Fruit fly (Drosophila melanogaster) whole organism, embryonic: ENCODE data around the gene CG42395.

ENCODE experiments used
- ATbp ChIP-seq: fragments of 200-800 bp; sonication (Bioruptor generic); optimal IDR thresholded peaks from 2 replicates; lab custom pipeline; 2017; ENCODE audit warnings: missing biosample characterization, mild to moderate bottlenecking, missing genetic modification characterization, missing genetic modification reagents
- Bgb ChIP-seq: fragments of 200-800 bp; sonication (Bioruptor generic); IDR thresholded peaks from 2 replicates; pipeline ENCODE4 v1.3.6; 2022; ENCODE audit warnings: missing biosample characterization, missing genetic modification characterization; ENCODE audit not compliant: partially characterized antibody
- Blimp-1 ChIP-seq: fragments of 200-800 bp; sonication (Bioruptor generic); optimal IDR thresholded peaks from 3 replicates; lab custom pipeline; 2018; ENCODE audit warnings: missing biosample characterization, missing genetic modification characterization, mild to moderate bottlenecking, moderate library complexity, missing genetic modification reagents
- CG10654 ChIP-seq: fragments of 200-800 bp; sonication (Bioruptor generic); optimal IDR thresholded peaks from 2 replicates; lab custom pipeline; 2016; ENCODE audit warnings: missing biosample characterization, missing genetic modification characterization
- CG11093 ChIP-seq: fragments of 200-800 bp; sonication (Bioruptor generic); IDR thresholded peaks from 3 replicates; pipeline ENCODE4 v1.3.6; 2022; ENCODE audit warnings: missing biosample characterization, missing genetic modification characterization
- CG12155 ChIP-seq: fragments of 200-800 bp; sonication (Bioruptor generic); optimal IDR thresholded peaks from 3 replicates; lab custom pipeline; 2016; ENCODE audit warnings: missing biosample characterization, missing genetic modification characterization
- CG13624 ChIP-seq: fragments of 200-800 bp; sonication (Bioruptor generic); optimal IDR thresholded peaks from 2 replicates; lab custom pipeline; 2016; ENCODE audit warnings: missing biosample characterization, missing genetic modification characterization
- CG1647 ChIP-seq: fragments of 200-800 bp; sonication (Bioruptor generic); optimal IDR thresholded peaks from 3 replicates; lab custom pipeline; 2016; ENCODE audit warnings: missing biosample characterization, missing genetic modification characterization
- CG18599 ChIP-seq: fragments of 200-800 bp; sonication (Bioruptor generic); optimal IDR thresholded peaks from 3 replicates; lab custom pipeline; 2017; ENCODE audit warnings: missing biosample characterization, missing genetic modification characterization, mild to moderate bottlenecking, moderate library complexity, missing genetic modification reagents
- CG2129 ChIP-seq: fragments of 200-800 bp; sonication (Bioruptor generic); IDR thresholded peaks from 2 replicates; pipeline ENCODE4 v1.3.6; 2022; ENCODE audit warnings: missing biosample characterization, missing genetic modification characterization; ENCODE audit not compliant: partially characterized antibody
- CG2202 ChIP-seq: fragments of 200-800 bp; sonication (Bioruptor generic); optimal IDR thresholded peaks from 2 replicates; lab custom pipeline; 2018; ENCODE audit warnings: missing biosample characterization, mild to moderate bottlenecking, missing genetic modification characterization
- CG31224 ChIP-seq: fragments of 200-800 bp; sonication (Bioruptor generic); IDR thresholded peaks from 2 replicates; pipeline ENCODE4 v1.3.6; 2022; ENCODE audit warnings: missing biosample characterization, missing genetic modification characterization
- CG4328 ChIP-seq: fragments of 200-800 bp; sonication (Bioruptor generic); optimal IDR thresholded peaks from 3 replicates; lab custom pipeline; 2017; ENCODE audit warnings: missing biosample characterization, missing genetic modification reagents, missing genetic modification characterization
- CG4730 ChIP-seq: fragments of 200-800 bp; sonication (Bioruptor generic); IDR thresholded peaks from 2 replicates; pipeline ENCODE4 v1.3.6; 2022; ENCODE audit warnings: missing biosample characterization, missing genetic modification characterization
- CG7963 ChIP-seq: fragments of 200-800 bp; sonication (Bioruptor generic); IDR thresholded peaks from 3 replicates; pipeline ENCODE4 v1.3.6; 2022; ENCODE audit warnings: missing biosample characterization, missing genetic modification characterization; ENCODE audit not compliant: partially characterized antibody
- CG8281 ChIP-seq: fragments of 200-800 bp; sonication (Bioruptor generic); optimal IDR thresholded peaks from 2 replicates; lab custom pipeline; 2018; ENCODE audit warnings: missing biosample characterization, mild to moderate bottlenecking, missing genetic modification characterization, moderate library complexity
- D19B ChIP-seq: fragments of 200-800 bp; sonication (Bioruptor generic); optimal IDR thresholded peaks from 2 replicates; lab custom pipeline; 2017; ENCODE audit warnings: missing biosample characterization, mild to moderate bottlenecking, missing genetic modification characterization
- Ets65A ChIP-seq: fragments of 200-800 bp; sonication (Bioruptor generic); peaks from one replicate; lab custom pipeline; 2016; ENCODE audit warnings: missing biosample characterization, missing genetic modification characterization
- HLH4C ChIP-seq: fragments of 200-800 bp; sonication (Bioruptor generic); IDR thresholded peaks from 3 replicates; pipeline ENCODE4 v1.3.6; 2022; ENCODE audit warnings: missing biosample characterization, missing genetic modification characterization; ENCODE audit not compliant: partially characterized antibody
- Hmr ChIP-seq: fragments of 200-800 bp; sonication (Bioruptor generic); optimal IDR thresholded peaks from 3 replicates; lab custom pipeline; 2017; ENCODE audit warnings: mild to moderate bottlenecking, missing biosample characterization, missing genetic modification reagents, missing genetic modification characterization
- MTF-1 ChIP-seq: fragments of 200-800 bp; sonication (Bioruptor generic); optimal IDR thresholded peaks from 2 replicates; lab custom pipeline; 2018; ENCODE audit warnings: missing biosample characterization, mild to moderate bottlenecking, missing genetic modification characterization, borderline replicate concordance
- Optix ChIP-seq: fragments of 200-800 bp; sonication (Bioruptor generic); IDR thresholded peaks from 3 replicates; pipeline ENCODE4 v1.3.6; 2022; ENCODE audit warnings: missing biosample characterization, missing genetic modification characterization
- Scr ChIP-seq: fragments of 200-800 bp; sonication (Bioruptor generic); IDR thresholded peaks from 2 replicates; pipeline ENCODE4 v1.3.6; 2022; ENCODE audit warnings: missing biosample characterization, missing genetic modification characterization; ENCODE audit not compliant: partially characterized antibody
- Ssrp ChIP-seq: fragments of 200-800 bp; sonication (Bioruptor generic); optimal IDR thresholded peaks from 2 replicates; lab custom pipeline; 2018; ENCODE audit warnings: missing biosample characterization, mild to moderate bottlenecking, missing genetic modification characterization, moderate library complexity
- Stat92E ChIP-seq, 3 experiments: fragments of >200 bp in 2 of 3; fragments of 200-800 bp in 1 of 3; sonication (Bioruptor generic) in 1 of 3; optimal IDR thresholded peaks; 2 replicates each; lab custom pipeline; 2017 to 2019; ENCODE audit warnings: missing biosample characterization in 3 of 3, missing genetic modification characterization in 3 of 3, mild to moderate bottlenecking in 1 of 3, moderate library complexity in 1 of 3
- Tbp ChIP-seq: fragments of >200 bp; optimal IDR thresholded peaks from 2 replicates; lab custom pipeline; 2018; ENCODE audit warnings: missing biosample characterization, missing genetic modification characterization
- Trl ChIP-seq, 3 experiments: fragments of >200 bp in 2 of 3; fragments of 200-800 bp in 1 of 3; sonication (Bioruptor generic) in 1 of 3; optimal IDR thresholded peaks; 2 replicates in 1 of 3; 3 replicates in 2 of 3; lab custom pipeline; 2016 to 2017; ENCODE audit warnings: missing biosample characterization in 1 of 3, missing genetic modification characterization in 1 of 3
- Xbp1 ChIP-seq: fragments of 200-800 bp; sonication (Bioruptor generic); optimal IDR thresholded peaks from 3 replicates; lab custom pipeline; 2016; ENCODE audit warnings: missing biosample characterization, mild to moderate bottlenecking, missing genetic modification characterization
- ac ChIP-seq: fragments of 200-800 bp; sonication (Bioruptor generic); optimal IDR thresholded peaks from 3 replicates; lab custom pipeline; 2017; ENCODE audit warnings: missing biosample characterization, mild to moderate bottlenecking, missing genetic modification characterization
- al ChIP-seq: fragments of 200-800 bp; sonication (Bioruptor generic); IDR thresholded peaks from 2 replicates; pipeline ENCODE4 v1.3.6; 2022; ENCODE audit warnings: missing biosample characterization, missing genetic modification characterization
- ash1 ChIP-seq: fragments of 200-800 bp; sonication (Bioruptor generic); optimal IDR thresholded peaks from 2 replicates; lab custom pipeline; 2018; ENCODE audit warnings: missing biosample characterization, mild to moderate bottlenecking, missing genetic modification characterization
- croc ChIP-seq: fragments of 200-800 bp; sonication (Bioruptor generic); conservative IDR thresholded peaks from 3 replicates; pipeline ENCODE4 v1.3.6; 2022; ENCODE audit warnings: missing biosample characterization, missing genetic modification characterization
- crp ChIP-seq, 2 experiments: fragments of 200-800 bp; sonication (Bioruptor generic); optimal IDR thresholded peaks; 2 replicates in 1 of 2; 3 replicates in 1 of 2; lab custom pipeline; 2017; ENCODE audit warnings: missing biosample characterization in 2 of 2, missing genetic modification characterization in 2 of 2, mild to moderate bottlenecking in 1 of 2, moderate library complexity in 1 of 2
- en ChIP-seq: fragments of 200-800 bp; sonication (Bioruptor generic); optimal IDR thresholded peaks from 2 replicates; lab custom pipeline; 2016; ENCODE audit warnings: missing biosample characterization, missing genetic modification characterization
- fd64A ChIP-seq: fragments of 200-800 bp; sonication (Bioruptor generic); optimal IDR thresholded peaks from 3 replicates; lab custom pipeline; 2018; ENCODE audit warnings: missing biosample characterization, mild to moderate bottlenecking, missing genetic modification characterization
- fu2 ChIP-seq: fragments of 200-800 bp; sonication (Bioruptor generic); optimal IDR thresholded peaks from 2 replicates; lab custom pipeline; 2016; ENCODE audit warnings: missing biosample characterization, missing genetic modification characterization
- hbn ChIP-seq: fragments of 200-800 bp; sonication (Bioruptor generic); IDR thresholded peaks from 2 replicates; pipeline ENCODE4 v1.3.6; 2022; ENCODE audit warnings: missing biosample characterization, missing genetic modification characterization; ENCODE audit not compliant: partially characterized antibody
- her ChIP-seq: fragments of 200-800 bp; sonication (Bioruptor generic); optimal IDR thresholded peaks from 2 replicates; lab custom pipeline; 2016; ENCODE audit warnings: missing biosample characterization, missing genetic modification characterization
- knrl ChIP-seq: fragments of 200-800 bp; sonication (Bioruptor generic); IDR thresholded peaks from 3 replicates; pipeline ENCODE4 v1.3.6; 2022; ENCODE audit warnings: missing biosample characterization, missing genetic modification characterization; ENCODE audit not compliant: partially characterized antibody
- lbe ChIP-seq: fragments of 200-800 bp; sonication (Bioruptor generic); optimal IDR thresholded peaks from 2 replicates; lab custom pipeline; 2016; ENCODE audit warnings: missing biosample characterization, mild to moderate bottlenecking, missing genetic modification characterization
- org-1 ChIP-seq: fragments of 200-800 bp; sonication (Bioruptor generic); optimal IDR thresholded peaks from 2 replicates; lab custom pipeline; 2017; ENCODE audit warnings: missing biosample characterization, missing genetic modification characterization
- pan ChIP-seq, 4 experiments: fragments of >200 bp in 3 of 4; fragments of 200-800 bp in 1 of 4; sonication (Bioruptor generic) in 1 of 4; optimal IDR thresholded peaks in 3 of 4; IDR thresholded peaks in 1 of 4; 2 replicates each; pipeline versions ENCODE4 v1.3.6 to Lab custom; 2017 to 2022; ENCODE audit warnings: missing biosample characterization in 2 of 4, missing genetic modification characterization in 2 of 4, mixed read lengths in 1 of 4
- pros ChIP-seq: fragments of 200-800 bp; sonication (Bioruptor generic); optimal IDR thresholded peaks from 3 replicates; lab custom pipeline; 2019; ENCODE audit warnings: missing biosample characterization, mild to moderate bottlenecking, missing genetic modification characterization, moderate library complexity
- sens-2 ChIP-seq: fragments of 200-800 bp; sonication (Bioruptor generic); IDR thresholded peaks from 2 replicates; pipeline ENCODE4 v1.3.6; 2022; ENCODE audit warnings: missing biosample characterization, missing genetic modification characterization
- sim ChIP-seq: fragments of 200-800 bp; sonication (Bioruptor generic); IDR thresholded peaks from 2 replicates; pipeline ENCODE4 v1.3.6; 2022; ENCODE audit warnings: missing biosample characterization, missing genetic modification characterization
- slbo ChIP-seq: fragments of 200-800 bp; sonication (Bioruptor generic); IDR thresholded peaks from 2 replicates; pipeline ENCODE4 v1.3.6; 2022; ENCODE audit warnings: missing biosample characterization, missing genetic modification characterization
- tgo ChIP-seq: fragments of 200-800 bp; sonication (Bioruptor generic); IDR thresholded peaks from 3 replicates; pipeline ENCODE4 v1.3.6; 2022; ENCODE audit warnings: missing biosample characterization, missing genetic modification characterization
- tup ChIP-seq: fragments of 200-800 bp; sonication (Bioruptor generic); optimal IDR thresholded peaks from 2 replicates; lab custom pipeline; 2016; ENCODE audit warnings: missing biosample characterization, mild to moderate bottlenecking, missing genetic modification characterization, moderate library complexity
- zen ChIP-seq: fragments of 200-800 bp; sonication (Bioruptor generic); optimal IDR thresholded peaks from 3 replicates; lab custom pipeline; 2018; ENCODE audit warnings: missing biosample characterization, mild to moderate bottlenecking, missing genetic modification characterization, moderate library complexity

CG42395 gene

dm6 chrX:9589928-9590327, 13.9 kb upstream of the CG42395 start (continued):
- no peak for TF ChIP-seq fu2
- TF ChIP-seq al (GFP tag; lab: Robert Waterston, UW), result no peak
- no peak for TF ChIP-seq sens-2
- TF ChIP-seq ac (GFP tag; lab: Kevin White, UChicago), result no peak
- TF ChIP-seq crp (GFP tag; optimal IDR thresholded peaks at IDR 0.05; lab: Kevin White, UChicago), result no peak
- no peak for TF ChIP-seq sim
- TF ChIP-seq hbn (GFP tag; lab: Robert Waterston, UW), result no peak
- no peak for TF ChIP-seq CG4328
- TF ChIP-seq CG18599 (GFP tag; lab: Kevin White, UChicago), result peak; percentile 69
- no peak for TF ChIP-seq CG12155
- TF ChIP-seq CG11093 (GFP tag; lab: Robert Waterston, UW), result no peak
- no peak for TF ChIP-seq Bgb (GFP tag; lab: Robert Waterston, UW)
- no peak for TF ChIP-seq tup
- peak; percentile 43 for TF ChIP-seq org-1 (GFP tag; lab: Kevin White, UChicago)
- TF ChIP-seq CG10654 (GFP tag; lab: Kevin White, UChicago), result no peak
- no peak for TF ChIP-seq Stat92E (GFP tag; optimal IDR thresholded peaks at IDR 0.05; lab: Kevin White, UChicago)
- peak; percentile 43 for TF ChIP-seq Blimp-1 (GFP tag; lab: Kevin White, UChicago)
- TF ChIP-seq Ets65A (GFP tag; lab: Kevin White, UChicago), result peak; percentile 90
- TF ChIP-seq Hmr, result peak; percentile 30
- no peak for TF ChIP-seq Scr
- TF ChIP-seq fd64A (GFP tag; lab: Kevin White, UChicago), result no peak
- TF ChIP-seq HLH4C (GFP tag; lab: Robert Waterston, UW), result no peak
- peak; percentile 20; the same call in 1 of the 3 replicates for TF ChIP-seq tgo (GFP tag; lab: Robert Waterston, UW)
- no peak for TF ChIP-seq MTF-1
- peak; percentile 33; the same call in 1 of the 2 replicates for TF ChIP-seq slbo (GFP tag; lab: Robert Waterston, UW)
- peak; percentile 47 for TF ChIP-seq Ssrp (tag; lab: Kevin White, UChicago)
- no peak for TF ChIP-seq CG2129 (GFP tag; lab: Robert Waterston, UW)
- TF ChIP-seq CG1647 (GFP tag; lab: Kevin White, UChicago), result no peak
- no peak for TF ChIP-seq Trl (optimal IDR thresholded peaks at IDR 0.05; lab: Kevin White, UChicago)
- TF ChIP-seq Trl (GFP tag; optimal IDR thresholded peaks at IDR 0.05; lab: Kevin White, UChicago), result no peak
- TF ChIP-seq CG31224 (GFP tag; lab: Robert Waterston, UW), result no peak
- TF ChIP-seq knrl (GFP tag; lab: Robert Waterston, UW), result no peak
- TF ChIP-seq CG13624 (GFP tag; lab: Kevin White, UChicago), result no peak
- no peak for TF ChIP-seq her
- peak; percentile 40 for TF ChIP-seq ATbp (GFP tag; lab: Kevin White, UChicago)
- peak; percentile 31 for TF ChIP-seq lbe (GFP tag; lab: Kevin White, UChicago)
- TF ChIP-seq en, result no peak
- no peak for TF ChIP-seq CG2202 (tag; lab: Kevin White, UChicago)
- no peak for TF ChIP-seq Optix
- TF ChIP-seq CG8281 (tag; lab: Kevin White, UChicago), result no peak
- TF ChIP-seq CG7963 (GFP tag; lab: Robert Waterston, UW), result no peak
- TF ChIP-seq zen (tag; lab: Kevin White, UChicago), result no peak
- TF ChIP-seq CG4730, result no peak
- TF ChIP-seq pros (GFP tag; lab: Kevin White, UChicago), result no peak
- peak; percentile 39 for TF ChIP-seq D19B
- no peak for TF ChIP-seq croc (GFP tag; lab: Robert Waterston, UW)
- no peak for TF ChIP-seq Tbp (GFP tag; lab: Kevin White, UChicago)
- peak; percentile 57 for TF ChIP-seq Xbp1 (GFP tag; lab: Kevin White, UChicago)
- no peak for TF ChIP-seq pan (optimal IDR thresholded peaks at IDR 0.05; lab: Kevin White, UChicago)
- TF ChIP-seq pan (GFP tag; optimal IDR thresholded peaks at IDR 0.05 in 1 of 2, IDR thresholded peaks at IDR 0.05 in 1 of 2), result peak in 1 of 2 experiments; percentile 57
- TF ChIP-seq ash1, result no peak
